Worm (Caenorhabditis elegans) whole organism, L4 larva: Measurements from ENCODE around the gene nspe-3.

ENCODE experiments used
- daf-16 ChIP-seq, 3 experiments: sonication (generic microtip); optimal IDR thresholded peaks; 2 replicates each; lab custom pipeline; 2016 to 2017; ENCODE audit warnings: missing genetic modification characterization in 3 of 3, missing genetic modification reagents in 3 of 3, mild to moderate bottlenecking in 2 of 3, missing compliant biosample characterization in 2 of 3, missing biosample characterization in 1 of 3, moderate library complexity in 1 of 3
- daf-8 ChIP-seq: fragments of 200-800 bp; sonication (Bioruptor generic); IDR thresholded peaks from 2 replicates; pipeline ENCODE4 v1.3.6; 2022; ENCODE audit warnings: missing genetic modification characterization, missing compliant biosample characterization
- dpl-1 ChIP-seq: fragments of 150-350 bp; optimal IDR thresholded peaks from 2 replicates; lab custom pipeline; 2014; ENCODE audit warnings: missing biosample characterization, missing genetic modification reagents, missing genetic modification characterization
- lin-29 ChIP-seq: fragments of 200-800 bp; sonication (Bioruptor generic); IDR thresholded peaks from 2 replicates; pipeline ENCODE4 v1.3.6; 2022; ENCODE audit warnings: missing genetic modification reagents, missing genetic modification characterization, missing compliant biosample characterization
- nhr-6 ChIP-seq: fragments of 150-350 bp; optimal IDR thresholded peaks from 2 replicates; lab custom pipeline; 2014; ENCODE audit warnings: missing biosample characterization, missing genetic modification characterization
- unc-62 ChIP-seq, 3 experiments: fragments of 150-350 bp in 1 of 3; sonication (generic microtip); optimal IDR thresholded peaks in 2 of 3; peaks in 1 of 3; 1 replicate in 1 of 3; 2 replicates in 2 of 3; lab custom pipeline; 2014 to 2017; ENCODE audit warnings: missing biosample characterization in 3 of 3, missing genetic modification characterization in 3 of 3, missing genetic modification reagents in 3 of 3, missing genotype in 1 of 3
- ztf-11 ChIP-seq: fragments of 150-350 bp; optimal IDR thresholded peaks from 2 replicates; lab custom pipeline; 2014; ENCODE audit warnings: missing biosample characterization, missing genetic modification characterization

ce11 chrII:12616081-12616480 lies 1.6 kb upstream of the nspe-3 start, which contains the start of gene nspe-6:
- TF ChIP-seq ztf-11 (tag; lab: Kevin White, UChicago) = no peak
- TF ChIP-seq daf-16 (GFP tag; optimal IDR thresholded peaks at IDR 0.05; lab: Kevin White, UChicago) = no peak
- no peak for TF ChIP-seq daf-16 (tag; optimal IDR thresholded peaks at IDR 0.05; lab: Kevin White, UChicago)
- TF ChIP-seq unc-62 (GFP tag; optimal IDR thresholded peaks at IDR 0.05 in 1 of 2; lab: Kevin White, UChicago) = no peak
- no peak for TF ChIP-seq unc-62 (tag; optimal IDR thresholded peaks at IDR 0.05; lab: Kevin White, UChicago)
- TF ChIP-seq lin-29 (GFP tag; lab: Robert Waterston, UW) = no peak
- no peak for TF ChIP-seq dpl-1
- TF ChIP-seq daf-8 (GFP tag; lab: Robert Waterston, UW) = no peak
- no peak for TF ChIP-seq nhr-6 (tag; lab: Kevin White, UChicago)
